Worm (Caenorhabditis elegans) whole organism, L4/young adult: ENCODE measurements around the gene idpb-1.

ENCODE experiments used
- W03F9.2 ChIP-seq: fragments of 150-350 bp; optimal IDR thresholded peaks from 2 replicates; lab custom pipeline; 2014; ENCODE audit warnings: missing biosample characterization, missing genetic modification characterization
- him-1 ChIP-seq: sonication (generic microtip); optimal IDR thresholded peaks from 2 replicates; lab custom pipeline; 2016; ENCODE audit warnings: missing genotype, missing genetic modification reagents, missing genetic modification characterization, missing compliant biosample characterization

DNA sequence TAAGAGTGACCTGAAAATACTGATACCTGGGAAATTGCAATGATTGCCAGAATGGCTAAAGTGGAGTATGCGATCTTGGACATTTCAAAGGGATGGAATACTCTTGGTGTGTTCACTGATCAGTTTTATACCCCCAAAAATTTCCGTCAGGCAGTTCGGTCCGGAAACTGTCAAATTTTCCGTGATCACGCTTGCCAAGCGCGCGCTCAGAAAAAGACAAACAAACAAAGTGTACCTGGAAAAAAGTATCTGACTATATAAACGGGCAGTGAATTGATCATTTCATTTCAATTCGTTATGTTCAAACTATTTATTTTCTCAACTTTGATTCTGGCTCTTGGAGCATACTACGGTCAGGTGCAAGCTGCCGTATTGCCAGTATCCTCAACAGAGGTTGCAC, at the start of gene idpb-1, which contains the start of gene idpb-3:
- TF ChIP-seq him-1 (tag; lab: Kevin White, UChicago) = no peak
- TF ChIP-seq W03F9.2 (tag; lab: Kevin White, UChicago) = no peak
